Worm (Caenorhabditis elegans) whole organism, L3 larva: ENCODE measurements around the gene clec-227.
A peak's percentile ranks its signal among the peaks of the same experiment; 100 is the strongest.

Experiments
- R02D3.7 ChIP-seq: fragments of 150-350 bp; optimal IDR thresholded peaks from 2 replicates; lab custom pipeline; 2014; ENCODE audit warnings: missing biosample characterization, missing genetic modification characterization
- ZK546.5 ChIP-seq: sonication (generic microtip); optimal IDR thresholded peaks from 2 replicates; lab custom pipeline; 2017; ENCODE audit warnings: missing biosample characterization, missing genetic modification characterization
- ceh-16 ChIP-seq: sonication (generic microtip); optimal IDR thresholded peaks from 2 replicates; lab custom pipeline; 2017; ENCODE audit warnings: missing biosample characterization, missing genetic modification characterization
- ceh-28 ChIP-seq: fragments of 150-350 bp; optimal IDR thresholded peaks from 2 replicates; lab custom pipeline; 2014; ENCODE audit warnings: missing biosample characterization, missing genetic modification reagents, missing genetic modification characterization
- ceh-82 ChIP-seq: fragments of 150-350 bp; optimal IDR thresholded peaks from 2 replicates; lab custom pipeline; 2014; ENCODE audit warnings: missing biosample characterization, missing genetic modification characterization
- ceh-9 ChIP-seq: sonication (generic microtip); optimal IDR thresholded peaks from 2 replicates; lab custom pipeline; 2018; ENCODE audit warnings: missing biosample characterization, missing genetic modification characterization
- daf-12 ChIP-seq: fragments of 150-350 bp; optimal IDR thresholded peaks from 2 replicates; lab custom pipeline; 2014; ENCODE audit warnings: missing biosample characterization, missing genetic modification reagents, missing genetic modification characterization
- egl-27 ChIP-seq: sonication (generic microtip); optimal IDR thresholded peaks from 4 replicates; lab custom pipeline; 2017; ENCODE audit warnings: missing biosample characterization, missing genetic modification reagents, missing genetic modification characterization
- egl-5 ChIP-seq: fragments of 150-350 bp; optimal IDR thresholded peaks from 2 replicates; lab custom pipeline; 2017; ENCODE audit warnings: missing biosample characterization, missing genetic modification reagents, missing genetic modification characterization, inconsistent platforms
- elt-1 ChIP-seq: fragments of 150-350 bp; optimal IDR thresholded peaks from 2 replicates; lab custom pipeline; 2014; ENCODE audit warnings: missing biosample characterization, missing genetic modification characterization
- elt-2 ChIP-seq: sonication (generic microtip); optimal IDR thresholded peaks from 2 replicates; lab custom pipeline; 2016; ENCODE audit warnings: missing genetic modification reagents, mild to moderate bottlenecking, missing genetic modification characterization, missing compliant biosample characterization
- elt-3 ChIP-seq, 3 experiments: fragments of 150-350 bp in 1 of 3; sonication (generic microtip) in 2 of 3; optimal IDR thresholded peaks; 2 replicates in 2 of 3; 4 replicates in 1 of 3; lab custom pipeline; 2014 to 2017; ENCODE audit warnings: missing biosample characterization in 3 of 3, missing genetic modification characterization in 3 of 3
- fkh-10 ChIP-seq: sonication (generic microtip); optimal IDR thresholded peaks from 2 replicates; lab custom pipeline; 2017; ENCODE audit warnings: missing biosample characterization, missing genetic modification reagents, missing genetic modification characterization
- fos-1 ChIP-seq: fragments of 150-350 bp; optimal IDR thresholded peaks from 2 replicates; lab custom pipeline; 2014; ENCODE audit warnings: missing biosample characterization, missing genetic modification characterization
- hmg-11 ChIP-seq: sonication (generic microtip); optimal IDR thresholded peaks from 2 replicates; lab custom pipeline; 2016; ENCODE audit warnings: missing genetic modification characterization, missing compliant biosample characterization
- jun-1 ChIP-seq: fragments of 150-350 bp; optimal IDR thresholded peaks from 2 replicates; lab custom pipeline; 2014; ENCODE audit warnings: missing biosample characterization, missing genetic modification reagents, missing genetic modification characterization
- lin-15B ChIP-seq: fragments of 150-350 bp; optimal IDR thresholded peaks from 2 replicates; lab custom pipeline; 2014; ENCODE audit warnings: missing biosample characterization, missing genetic modification characterization
- lin-39 ChIP-seq: fragments of 150-350 bp; optimal IDR thresholded peaks from 2 replicates; lab custom pipeline; 2018; ENCODE audit warnings: missing biosample characterization, missing genetic modification reagents, missing genetic modification characterization
- lsy-12 ChIP-seq: sonication (generic microtip); optimal IDR thresholded peaks from 2 replicates; lab custom pipeline; 2016; ENCODE audit warnings: mild to moderate bottlenecking, missing genetic modification characterization, missing compliant biosample characterization
- mdl-1 ChIP-seq: fragments of 150-350 bp; optimal IDR thresholded peaks from 2 replicates; lab custom pipeline; 2014; ENCODE audit warnings: missing biosample characterization, missing genetic modification characterization
- mml-1 ChIP-seq: fragments of 150-350 bp; sonication (generic microtip); optimal IDR thresholded peaks from 3 replicates; lab custom pipeline; 2014; ENCODE audit warnings: missing biosample characterization, missing genetic modification characterization
- nfya-1 ChIP-seq: sonication (generic microtip); optimal IDR thresholded peaks from 2 replicates; lab custom pipeline; 2017; ENCODE audit warnings: missing genetic modification characterization, mild to moderate bottlenecking, missing compliant biosample characterization, antibody characterized with exemption, moderate library complexity; ENCODE audit not compliant: insufficient read depth
- nhr-11 ChIP-seq: fragments of 150-350 bp; optimal IDR thresholded peaks from 2 replicates; lab custom pipeline; 2014; ENCODE audit warnings: missing biosample characterization, missing genetic modification characterization
- nhr-12 ChIP-seq: fragments of 150-350 bp; optimal IDR thresholded peaks from 2 replicates; lab custom pipeline; 2014; ENCODE audit warnings: missing biosample characterization, missing genetic modification characterization
- nhr-23 ChIP-seq: fragments of 150-350 bp; optimal IDR thresholded peaks from 2 replicates; lab custom pipeline; 2014; ENCODE audit warnings: missing biosample characterization, missing genetic modification reagents, missing genetic modification characterization
- nhr-237 ChIP-seq: fragments of 150-350 bp; optimal IDR thresholded peaks from 2 replicates; lab custom pipeline; 2014; ENCODE audit warnings: missing biosample characterization, missing genetic modification characterization
- nhr-43 ChIP-seq: sonication (generic microtip); optimal IDR thresholded peaks from 2 replicates; lab custom pipeline; 2016; ENCODE audit warnings: mild to moderate bottlenecking, missing genetic modification characterization, missing compliant biosample characterization; ENCODE audit not compliant: poor library complexity, severe bottlenecking
- nhr-67 ChIP-seq: fragments of 150-350 bp; optimal IDR thresholded peaks from 2 replicates; lab custom pipeline; 2014; ENCODE audit warnings: missing biosample characterization, missing genetic modification characterization
- nhr-76 ChIP-seq: fragments of 150-350 bp; sonication (generic microtip); optimal IDR thresholded peaks from 5 replicates; lab custom pipeline; 2014; ENCODE audit warnings: missing biosample characterization, missing genetic modification characterization
- nhr-77 ChIP-seq: fragments of 150-350 bp; optimal IDR thresholded peaks from 2 replicates; lab custom pipeline; 2014; ENCODE audit warnings: missing biosample characterization, missing genetic modification characterization
- pha-4 ChIP-seq: fragments of 150-350 bp; optimal IDR thresholded peaks from 2 replicates; lab custom pipeline; 2014; ENCODE audit warnings: missing biosample characterization, missing genetic modification reagents, missing genetic modification characterization
- pqm-1 ChIP-seq: fragments of 150-350 bp; optimal IDR thresholded peaks from 2 replicates; lab custom pipeline; 2017; ENCODE audit warnings: missing biosample characterization, missing genetic modification characterization, inconsistent platforms
- sea-2 ChIP-seq: fragments of 150-350 bp; sonication (generic microtip); optimal IDR thresholded peaks from 4 replicates; lab custom pipeline; 2014; ENCODE audit warnings: missing biosample characterization, missing genetic modification reagents, missing genetic modification characterization
- skn-1 ChIP-seq: fragments of 150-350 bp; optimal IDR thresholded peaks from 2 replicates; lab custom pipeline; 2014; ENCODE audit warnings: missing biosample characterization, missing genetic modification characterization
- snpc-4 ChIP-seq: fragments of 150-350 bp; optimal IDR thresholded peaks from 2 replicates; lab custom pipeline; 2014; ENCODE audit warnings: missing biosample characterization, missing genetic modification characterization
- tbx-2 ChIP-seq: sonication (generic microtip); optimal IDR thresholded peaks from 2 replicates; lab custom pipeline; 2016; ENCODE audit warnings: mild to moderate bottlenecking, missing genetic modification characterization, missing compliant biosample characterization
- unc-39 ChIP-seq: sonication (generic microtip); optimal IDR thresholded peaks from 4 replicates; lab custom pipeline; 2017; ENCODE audit warnings: missing biosample characterization, missing genetic modification characterization
- unc-62 ChIP-seq: fragments of 150-350 bp; sonication (generic microtip); optimal IDR thresholded peaks from 4 replicates; lab custom pipeline; 2014; ENCODE audit warnings: missing biosample characterization, missing genetic modification reagents, missing genetic modification characterization
- zag-1 ChIP-seq: fragments of 150-350 bp; optimal IDR thresholded peaks from 2 replicates; lab custom pipeline; 2014; ENCODE audit warnings: missing biosample characterization, missing genetic modification characterization
- ztf-11 ChIP-seq: fragments of 150-350 bp; optimal IDR thresholded peaks from 2 replicates; lab custom pipeline; 2014; ENCODE audit warnings: missing biosample characterization, missing genetic modification characterization
- ztf-4 ChIP-seq: fragments of 150-350 bp; optimal IDR thresholded peaks from 2 replicates; lab custom pipeline; 2014; ENCODE audit warnings: missing biosample characterization, missing genetic modification characterization

clec-227 gene

DNA sequence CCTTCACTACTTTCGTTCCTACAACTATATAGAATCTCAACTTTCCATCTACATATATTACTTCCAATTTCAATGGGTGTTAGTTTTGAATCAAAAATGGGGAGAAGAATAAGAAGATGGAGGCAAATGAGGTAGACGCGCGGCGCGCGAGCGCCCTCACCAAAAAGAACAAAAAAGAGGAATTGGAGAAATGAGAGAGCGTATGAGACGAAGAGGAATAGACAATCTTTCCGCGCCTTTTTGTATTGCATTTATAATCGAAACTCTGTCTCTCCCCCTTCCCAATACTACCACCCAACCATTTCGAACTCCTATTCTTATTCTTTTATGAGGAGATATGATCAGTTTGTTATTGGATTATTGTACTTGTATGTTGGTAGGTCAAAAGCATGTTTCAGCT is 28.2 kb downstream of the clec-227 start:
- TF ChIP-seq unc-62 (GFP tag; lab: Kevin White, UChicago) (no peak), lin-15B (tag; lab: Kevin White, UChicago) (no peak), egl-5 (no peak), ceh-82 (tag; lab: Kevin White, UChicago) (no peak), ceh-9 (tag; lab: Kevin White, UChicago) (no peak), nhr-11 (no peak), ztf-11 (tag; lab: Kevin White, UChicago) (no peak), lsy-12 (no peak), nhr-237 (tag; lab: Kevin White, UChicago) (no peak), elt-3 (tag; optimal IDR thresholded peaks at IDR 0.05; lab: Kevin White, UChicago) (no peak), sea-2 (GFP tag; lab: Kevin White, UChicago) (no peak), zag-1 (tag; lab: Kevin White, UChicago) (no peak), elt-1 (tag; lab: Kevin White, UChicago) (no peak), ztf-4 (tag; lab: Kevin White, UChicago) (no peak), ceh-28 (tag; lab: Kevin White, UChicago) (no peak), unc-39 (tag; lab: Kevin White, UChicago) (no peak), nhr-76 (tag; lab: Kevin White, UChicago) (no peak), R02D3.7 (no peak), snpc-4 (tag; lab: Kevin White, UChicago) (no peak)

DNA sequence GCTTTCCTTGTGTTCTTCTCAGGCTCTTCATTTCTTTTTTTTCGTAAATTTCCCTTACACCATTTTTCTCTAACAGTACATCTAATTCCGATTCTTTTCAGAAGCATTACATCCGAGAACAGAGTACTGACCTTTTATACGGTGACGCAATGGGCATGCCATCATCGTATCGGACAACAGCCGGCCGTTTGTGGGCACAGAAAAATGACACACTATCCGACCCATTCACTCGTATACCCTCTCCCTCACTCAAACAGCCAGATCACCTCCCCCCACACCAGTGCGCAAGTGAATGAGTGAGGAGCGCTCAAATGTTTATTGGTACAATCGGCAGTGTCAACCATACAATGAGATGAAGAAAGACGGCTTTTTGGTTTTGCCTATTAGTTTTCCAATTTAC is 28.8 kb downstream of the clec-227 start, which contains the start of gene R02D5.24:
R02D5.24 (plus strand) TSS at position 205 of the 400 bp plus-strand sequence.
- TF ChIP-seq lin-39 = no peak
- no peak for TF ChIP-seq skn-1 (tag; lab: Kevin White, UChicago)
- peak; percentile 53 for TF ChIP-seq pha-4

DNA sequence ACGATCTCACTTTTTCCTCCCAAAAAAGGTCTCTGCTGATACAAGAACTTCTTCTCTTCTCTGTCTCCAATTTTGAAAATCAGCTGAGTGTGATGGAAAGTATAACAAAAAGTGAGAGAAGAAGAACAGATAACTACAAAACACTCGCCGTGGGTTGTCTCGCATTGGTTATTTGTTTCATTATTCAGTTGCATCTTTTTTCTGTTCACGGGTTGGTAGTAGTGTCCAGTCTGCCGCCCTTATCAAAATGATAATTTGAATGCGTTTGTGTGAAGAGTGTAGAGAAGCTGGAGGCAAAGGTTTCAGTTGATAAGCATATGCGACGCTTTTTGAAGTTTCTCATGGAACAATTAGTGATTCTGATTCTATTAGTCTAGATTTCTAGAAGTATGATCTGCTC is 30.7 kb downstream of the clec-227 start:
- TF ChIP-seq zag-1 (tag; lab: Kevin White, UChicago) (no peak), ceh-82 (tag; lab: Kevin White, UChicago) (no peak), pqm-1 (tag; lab: Kevin White, UChicago) (peak; percentile 81), mml-1 (tag; lab: Kevin White, UChicago) (no peak), nfya-1 (tag; lab: Kevin White, UChicago) (peak; percentile 37), fkh-10 (GFP tag; lab: Kevin White, UChicago) (no peak), ceh-9 (tag; lab: Kevin White, UChicago) (no peak), elt-2 (tag; lab: Kevin White, UChicago) (peak; percentile 86), ztf-4 (tag; lab: Kevin White, UChicago) (no peak), lsy-12 (no peak), skn-1 (tag; lab: Kevin White, UChicago) (no peak), elt-1 (tag; lab: Kevin White, UChicago) (no peak), fos-1 (tag; lab: Kevin White, UChicago) (no peak), nhr-77 (tag; lab: Kevin White, UChicago) (no peak), mdl-1 (no peak), snpc-4 (tag; lab: Kevin White, UChicago) (no peak), elt-3 (tag; optimal IDR thresholded peaks at IDR 0.05; lab: Kevin White, UChicago) (no peak), ZK546.5 (tag; lab: Kevin White, UChicago) (no peak), egl-27 (tag; lab: Kevin White, UChicago) (no peak), pha-4 (peak; percentile 36), ceh-28 (tag; lab: Kevin White, UChicago) (no peak), nhr-67 (tag; lab: Kevin White, UChicago) (no peak), unc-39 (tag; lab: Kevin White, UChicago) (no peak), nhr-12 (tag; lab: Kevin White, UChicago) (no peak), egl-5 (no peak), daf-12 (no peak), hmg-11 (tag; lab: Kevin White, UChicago) (no peak), sea-2 (GFP tag; lab: Kevin White, UChicago) (no peak), ceh-16 (no peak), nhr-23 (tag; lab: Kevin White, UChicago) (no peak), jun-1 (tag; lab: Kevin White, UChicago) (peak; percentile 43), tbx-2 (tag; lab: Kevin White, UChicago) (no peak), nhr-43 (tag; lab: Kevin White, UChicago) (no peak), lin-39 (no peak)
